Worm (Caenorhabditis elegans): ENCODE measurements around the gene dnj-10.

DNA sequence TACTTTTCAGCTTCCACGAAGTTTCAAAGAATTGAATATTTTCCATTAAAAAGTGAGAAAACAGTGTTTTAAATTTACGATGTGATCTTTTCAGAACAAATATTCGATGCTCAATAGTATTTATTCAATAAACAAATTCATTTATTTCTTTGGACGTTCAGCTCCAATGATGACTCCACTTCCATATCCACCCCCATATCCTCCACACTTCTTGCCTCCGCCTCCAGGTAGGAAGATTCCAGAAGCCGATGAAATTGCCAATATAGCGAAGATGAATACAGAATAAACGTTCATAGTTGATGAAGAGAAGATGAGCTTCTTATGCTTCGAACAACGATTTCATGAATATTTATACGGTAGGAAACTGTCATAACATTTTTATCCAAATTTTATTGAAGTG, 41.8 kb upstream of the dnj-10 start, which contains the start of gene fip-3:
- TF ChIP-seq tbx-9 (tag; optimal IDR thresholded peaks at IDR 0.05; ENCODE audit: borderline replicate concordance) (no peak), atf-7 (tag; optimal IDR thresholded peaks at IDR 0.05) (no peak), F37B4.10 (GFP tag; IDR thresholded peaks at IDR 0.05) (no peak), ama-1 (optimal IDR thresholded peaks at IDR 0.05) (no peak), ama-1 (GFP tag; optimal IDR thresholded peaks at IDR 0.05) (no peak), unc-62 (GFP tag; optimal IDR thresholded peaks at IDR 0.05) (no peak), ets-4 (GFP tag; optimal IDR thresholded peaks at IDR 0.05) (no peak), unc-130 (GFP tag; optimal IDR thresholded peaks at IDR 0.05) (no peak), C06A6.2 (GFP tag; conservative IDR thresholded peaks at IDR 0.05) (no peak), hmg-1.2 (GFP tag; IDR thresholded peaks at IDR 0.05) (no peak), pha-4 (tag; optimal IDR thresholded peaks at IDR 0.05) (no peak), F10E7.11 (tag; optimal IDR thresholded peaks at IDR 0.05) (no peak), sea-2 (GFP tag; IDR thresholded peaks at IDR 0.05) (no peak)

Data from whole organism, young adult.